Fruit fly (Drosophila melanogaster) whole organism, embryonic: Measurements from ENCODE around the gene mts.
"Not testable (repeated sequence)": the region's sequence is repeated elsewhere in the genome, so short reads cannot be mapped to it uniquely, and the experiment has no call there.

Source experiments
- Awh ChIP-seq: fragments of 200-800 bp; sonication (Bioruptor generic); IDR thresholded peaks from 2 replicates; pipeline ENCODE4, ENCODE4 v1.3.6; 2022; ENCODE audit warnings: missing biosample characterization, missing genetic modification characterization
- Bgb ChIP-seq: fragments of 200-800 bp; sonication (Bioruptor generic); IDR thresholded peaks from 2 replicates; pipeline ENCODE4 v1.3.6; 2022; ENCODE audit warnings: missing biosample characterization, missing genetic modification characterization; ENCODE audit not compliant: partially characterized antibody
- Blimp-1 ChIP-seq: fragments of 200-800 bp; sonication (Bioruptor generic); optimal IDR thresholded peaks from 3 replicates; lab custom pipeline; 2018; ENCODE audit warnings: missing biosample characterization, missing genetic modification characterization, mild to moderate bottlenecking, moderate library complexity, missing genetic modification reagents
- CG11456 ChIP-seq: fragments of 200-800 bp; sonication (Bioruptor generic); IDR thresholded peaks from 3 replicates; pipeline ENCODE4 v1.3.6; 2022; ENCODE audit warnings: missing biosample characterization, missing genetic modification characterization
- CG11504 ChIP-seq: fragments of 200-800 bp; sonication (Bioruptor generic); optimal IDR thresholded peaks from 3 replicates; lab custom pipeline; 2019; ENCODE audit warnings: missing biosample characterization, mild to moderate bottlenecking, missing genetic modification characterization, moderate library complexity
- CG13287 ChIP-seq: fragments of 200-800 bp; sonication (Bioruptor generic); IDR thresholded peaks from 2 replicates; pipeline ENCODE4 v1.3.6; 2022; ENCODE audit warnings: missing biosample characterization, missing genetic modification characterization; ENCODE audit not compliant: partially characterized antibody
- CG13894 ChIP-seq: fragments of 200-800 bp; sonication (Bioruptor generic); optimal IDR thresholded peaks from 3 replicates; lab custom pipeline; 2018; ENCODE audit warnings: missing biosample characterization, mild to moderate bottlenecking, missing genetic modification characterization, moderate library complexity
- CG1603 ChIP-seq: fragments of 200-800 bp; sonication (Bioruptor generic); optimal IDR thresholded peaks from 2 replicates; lab custom pipeline; 2019; ENCODE audit warnings: missing biosample characterization, mild to moderate bottlenecking, missing genetic modification characterization, moderate library complexity
- CG30403 ChIP-seq: fragments of 200-800 bp; sonication (Bioruptor generic); optimal IDR thresholded peaks from 3 replicates; lab custom pipeline; 2016; ENCODE audit warnings: missing biosample characterization, missing genetic modification characterization
- CG3163 ChIP-seq: fragments of 200-800 bp; sonication (Bioruptor generic); optimal IDR thresholded peaks from 3 replicates; lab custom pipeline; 2016; ENCODE audit warnings: missing biosample characterization, missing genetic modification characterization
- CG3847 ChIP-seq: fragments of 200-800 bp; sonication (Bioruptor generic); IDR thresholded peaks from 2 replicates; pipeline ENCODE4 v1.3.6; 2022; ENCODE audit warnings: missing biosample characterization, missing genetic modification characterization
- CG42726 ChIP-seq: fragments of 200-800 bp; sonication (Bioruptor generic); IDR thresholded peaks from 2 replicates; pipeline ENCODE4 v1.3.6; 2022; ENCODE audit warnings: missing biosample characterization, missing genetic modification characterization; ENCODE audit not compliant: partially characterized antibody
- CG6654 ChIP-seq: fragments of 200-800 bp; sonication (Bioruptor generic); optimal IDR thresholded peaks from 2 replicates; lab custom pipeline; 2017; ENCODE audit warnings: missing biosample characterization, mild to moderate bottlenecking, missing genetic modification characterization
- CG6791 ChIP-seq: fragments of 200-800 bp; sonication (Bioruptor generic); IDR thresholded peaks from 3 replicates; pipeline ENCODE4 v1.3.6; 2022; ENCODE audit warnings: missing biosample characterization, missing genetic modification characterization; ENCODE audit not compliant: partially characterized antibody
- CG6854 ChIP-seq: fragments of 200-800 bp; sonication (Bioruptor generic); optimal IDR thresholded peaks from 3 replicates; lab custom pipeline; 2017; ENCODE audit warnings: missing biosample characterization, mild to moderate bottlenecking, missing genetic modification characterization
- CG7839 ChIP-seq: fragments of 200-800 bp; sonication (Bioruptor generic); optimal IDR thresholded peaks from 3 replicates; lab custom pipeline; 2018; ENCODE audit warnings: missing biosample characterization, mild to moderate bottlenecking, missing genetic modification characterization, moderate library complexity
- CG9817 ChIP-seq: fragments of 200-800 bp; sonication (Bioruptor generic); optimal IDR thresholded peaks from 2 replicates; lab custom pipeline; 2018; ENCODE audit warnings: missing biosample characterization, mild to moderate bottlenecking, missing genetic modification characterization, moderate library complexity
- CG9932 ChIP-seq: fragments of 200-800 bp; sonication (Bioruptor generic); IDR thresholded peaks from 2 replicates; pipeline ENCODE4 v1.3.6; 2022; ENCODE audit warnings: missing biosample characterization, missing genetic modification characterization
- CoRest ChIP-seq: fragments of 200-800 bp; sonication (Bioruptor generic); optimal IDR thresholded peaks from 3 replicates; lab custom pipeline; 2018; ENCODE audit warnings: missing biosample characterization, mild to moderate bottlenecking, missing genetic modification characterization, moderate library complexity
- Deaf1 ChIP-seq: fragments of 200-800 bp; optimal IDR thresholded peaks from 3 replicates; lab custom pipeline; 2019; ENCODE audit warnings: missing biosample characterization, mild to moderate bottlenecking, missing genetic modification characterization, moderate library complexity
- Dek ChIP-seq: fragments of 200-800 bp; sonication (Bioruptor generic); optimal IDR thresholded peaks from 3 replicates; lab custom pipeline; 2019; ENCODE audit warnings: missing biosample characterization, mild to moderate bottlenecking, missing genetic modification characterization, moderate library complexity
- Dref ChIP-seq: fragments of 200-800 bp; sonication (Bioruptor generic); IDR thresholded peaks from 2 replicates; pipeline ENCODE4 v1.3.6; 2022; ENCODE audit warnings: missing biosample characterization, missing genetic modification characterization
- E2f2 ChIP-seq: fragments of 200-800 bp; sonication (Bioruptor generic); IDR thresholded peaks from 2 replicates; pipeline ENCODE4 v1.3.6; 2022; ENCODE audit warnings: missing biosample characterization, missing genetic modification characterization
- Ets65A ChIP-seq: fragments of 200-800 bp; sonication (Bioruptor generic); peaks from one replicate; lab custom pipeline; 2016; ENCODE audit warnings: missing biosample characterization, missing genetic modification characterization
- Ets97D ChIP-seq: fragments of 200-800 bp; sonication (Bioruptor generic); optimal IDR thresholded peaks from 3 replicates; lab custom pipeline; 2016; ENCODE audit warnings: missing biosample characterization, missing genetic modification characterization
- Gug ChIP-seq: fragments of 200-800 bp; sonication (Bioruptor generic); IDR thresholded peaks from 4 replicates; pipeline ENCODE4 v1.3.6; 2022; ENCODE audit warnings: missing biosample characterization, missing genetic modification characterization
- H2.0 ChIP-seq: fragments of 200-800 bp; sonication (Bioruptor generic); IDR thresholded peaks from 2 replicates; pipeline ENCODE4 v1.3.6; 2022; ENCODE audit warnings: missing biosample characterization, missing genetic modification characterization
- Hr51 ChIP-seq, 2 experiments: fragments of 200-800 bp; sonication (Bioruptor generic); optimal IDR thresholded peaks; 2 replicates in 1 of 2; 3 replicates in 1 of 2; lab custom pipeline; 2016 to 2018; ENCODE audit warnings: missing biosample characterization in 2 of 2, missing genetic modification characterization in 2 of 2, mild to moderate bottlenecking in 1 of 2, moderate library complexity in 1 of 2
- Lhr ChIP-seq: fragments of 200-800 bp; sonication (Bioruptor generic); optimal IDR thresholded peaks from 3 replicates; lab custom pipeline; 2017; ENCODE audit warnings: mild to moderate bottlenecking, missing biosample characterization, missing genetic modification reagents, missing genetic modification characterization
- NFAT ChIP-seq: fragments of 200-800 bp; sonication (Bioruptor generic); IDR thresholded peaks from 2 replicates; pipeline ENCODE4 v1.3.6; 2022; ENCODE audit warnings: missing biosample characterization, missing genetic modification characterization
- Opbp ChIP-seq: fragments of 200-800 bp; sonication (Bioruptor generic); IDR thresholded peaks from 3 replicates; pipeline ENCODE4 v1.3.6; 2022; ENCODE audit warnings: missing biosample characterization, missing genetic modification characterization; ENCODE audit not compliant: partially characterized antibody
- Xbp1 ChIP-seq: fragments of 200-800 bp; sonication (Bioruptor generic); optimal IDR thresholded peaks from 3 replicates; lab custom pipeline; 2016; ENCODE audit warnings: missing biosample characterization, mild to moderate bottlenecking, missing genetic modification characterization
- amos ChIP-seq: fragments of 200-800 bp; sonication (Bioruptor generic); IDR thresholded peaks from 2 replicates; pipeline ENCODE4 v1.3.6; 2022; ENCODE audit warnings: missing biosample characterization, missing genetic modification characterization; ENCODE audit not compliant: partially characterized antibody
- ato ChIP-seq: fragments of 200-800 bp; sonication (Bioruptor generic); IDR thresholded peaks from 2 replicates; pipeline ENCODE4 v1.3.6; 2022; ENCODE audit warnings: missing biosample characterization, missing genetic modification characterization; ENCODE audit not compliant: partially characterized antibody
- bbx ChIP-seq: fragments of 200-800 bp; sonication (Bioruptor generic); IDR thresholded peaks from 2 replicates; pipeline ENCODE4 v1.3.6; 2022; ENCODE audit warnings: missing biosample characterization, missing genetic modification characterization; ENCODE audit not compliant: partially characterized antibody
- chif ChIP-seq, 2 experiments: fragments of 200-800 bp; sonication (Bioruptor generic); optimal IDR thresholded peaks; 3 replicates each; lab custom pipeline; 2016; ENCODE audit warnings: missing biosample characterization in 2 of 2, missing genetic modification characterization in 2 of 2
- ci ChIP-seq: fragments of 200-800 bp; sonication (Bioruptor generic); IDR thresholded peaks from 3 replicates; pipeline ENCODE4 v1.3.6; 2022; ENCODE audit warnings: missing biosample characterization, missing genetic modification characterization
- dysf ChIP-seq: fragments of 200-800 bp; sonication (Bioruptor generic); IDR thresholded peaks from 3 replicates; pipeline ENCODE4 v1.3.6; 2022; ENCODE audit warnings: missing biosample characterization, missing genetic modification characterization
- nmo ChIP-seq: fragments of 200-800 bp; sonication (Bioruptor generic); optimal IDR thresholded peaks from 2 replicates; lab custom pipeline; 2018; ENCODE audit warnings: missing biosample characterization, mild to moderate bottlenecking, missing genetic modification characterization, moderate library complexity
- onecut ChIP-seq: fragments of 200-800 bp; sonication (Bioruptor generic); IDR thresholded peaks from 2 replicates; pipeline ENCODE4 v1.3.6; 2022; ENCODE audit warnings: missing biosample characterization, missing genetic modification characterization
- pan ChIP-seq, 4 experiments: fragments of >200 bp in 3 of 4; fragments of 200-800 bp in 1 of 4; sonication (Bioruptor generic) in 1 of 4; optimal IDR thresholded peaks in 3 of 4; IDR thresholded peaks in 1 of 4; 2 replicates each; pipeline versions ENCODE4 v1.3.6 to Lab custom; 2017 to 2022; ENCODE audit warnings: missing biosample characterization in 2 of 4, missing genetic modification characterization in 2 of 4, mixed read lengths in 1 of 4
- slbo ChIP-seq: fragments of 200-800 bp; sonication (Bioruptor generic); IDR thresholded peaks from 2 replicates; pipeline ENCODE4 v1.3.6; 2022; ENCODE audit warnings: missing biosample characterization, missing genetic modification characterization
- sob ChIP-seq: fragments of 200-800 bp; sonication (Bioruptor generic); IDR thresholded peaks from 2 replicates; pipeline ENCODE4 v1.3.6; 2022; ENCODE audit warnings: missing biosample characterization, missing genetic modification characterization
- ssp ChIP-seq: fragments of 200-800 bp; sonication (Bioruptor generic); IDR thresholded peaks from 2 replicates; pipeline ENCODE4 v1.3.6; 2022; ENCODE audit warnings: missing biosample characterization, missing genetic modification characterization
- tna ChIP-seq: fragments of 200-800 bp; sonication (Bioruptor generic); IDR thresholded peaks from 2 replicates; pipeline ENCODE4 v1.3.6; 2022; ENCODE audit warnings: missing biosample characterization, missing genetic modification characterization; ENCODE audit not compliant: partially characterized antibody

mts gene

DNA sequence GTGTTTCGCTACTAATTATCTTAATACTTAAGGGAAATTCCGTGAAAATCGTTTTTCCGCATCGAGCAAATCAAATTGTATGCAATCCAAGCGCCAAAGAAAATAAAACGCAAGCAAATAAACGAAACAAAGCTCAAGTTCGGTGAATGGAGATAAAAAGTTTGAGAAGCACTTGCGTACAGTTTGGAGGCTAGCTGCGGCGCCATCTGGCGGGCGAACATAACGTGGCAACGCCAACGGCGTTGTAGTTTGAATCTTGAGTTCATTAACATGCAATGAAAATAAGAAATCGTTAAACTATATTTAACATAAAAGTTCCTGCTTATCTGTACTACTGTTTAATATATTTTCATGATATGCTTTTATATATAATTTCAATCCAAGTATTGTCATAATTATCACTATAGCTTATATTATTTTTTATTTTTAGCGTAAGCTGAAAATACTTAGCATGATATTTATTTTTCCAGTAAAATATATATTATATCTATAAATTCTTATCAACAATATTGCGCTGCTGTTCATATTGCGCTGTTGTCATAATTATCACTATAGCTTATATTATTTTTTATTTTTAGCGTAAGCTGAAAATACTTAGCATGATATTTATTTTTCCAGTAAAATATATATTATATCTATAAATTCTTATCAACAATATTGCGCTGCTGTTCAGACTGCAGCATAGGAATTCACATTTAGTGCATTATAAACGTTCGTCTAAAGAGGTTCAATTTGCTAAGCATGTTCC, 29.1 kb downstream of the mts start, which contains the start of gene lectin-28C (continued):
- not testable (repeated sequence) for TF ChIP-seq pan (optimal IDR thresholded peaks at IDR 0.05; lab: Kevin White, UChicago)
- TF ChIP-seq pan (GFP tag; optimal IDR thresholded peaks at IDR 0.05 in 1 of 2, IDR thresholded peaks at IDR 0.05 in 1 of 2): peak in 1 of 2 experiments; percentile 45
- peak; percentile 88 for TF ChIP-seq CG6791 (GFP tag; lab: Robert Waterston, UW)
- peak; percentile 71 for TF ChIP-seq Bgb (GFP tag; lab: Robert Waterston, UW)
- TF ChIP-seq Xbp1 (GFP tag; lab: Kevin White, UChicago): peak; percentile 13
- TF ChIP-seq Ets97D (GFP tag; lab: Kevin White, UChicago): peak; percentile 36
- TF ChIP-seq CG9932: 0 out of 2 replicates have a peak, but pooled peaks have one; percentile 22
- TF ChIP-seq CoRest: peak; percentile 12
- peak; percentile 30 for TF ChIP-seq CG7839 (tag; lab: Kevin White, UChicago)
- TF ChIP-seq sob (GFP tag; lab: Robert Waterston, UW): peak; percentile 24; the same call in 1 of the 2 replicates
- 0 out of 2 replicates have a peak, but pooled peaks have one; percentile 20 for TF ChIP-seq Dref
- peak; percentile 8 for TF ChIP-seq CG9817 (tag; lab: Kevin White, UChicago)
- peak; percentile 26 for TF ChIP-seq nmo
- TF ChIP-seq bbx (GFP tag; lab: Robert Waterston, UW): peak; percentile 66
- 0 out of 3 replicates have a peak, but pooled peaks have one; percentile 20 for TF ChIP-seq ci (GFP tag; lab: Robert Waterston, UW)
- peak; percentile 44 for TF ChIP-seq CG11504
- peak; percentile 9; the same call in 1 of the 2 replicates for TF ChIP-seq onecut
- TF ChIP-seq chif (GFP tag; optimal IDR thresholded peaks at IDR 0.05; lab: Kevin White, UChicago): peak in 1 of 2 experiments; percentile 13
- 0 out of 2 replicates have a peak, but pooled peaks have one; percentile 10 for TF ChIP-seq Awh (GFP tag; lab: Robert Waterston, UW)
- peak; percentile 56 for TF ChIP-seq CG3847
- peak; percentile 82 for TF ChIP-seq Opbp
- TF ChIP-seq CG6654 (GFP tag; lab: Kevin White, UChicago): peak; percentile 100
- TF ChIP-seq Blimp-1: peak; percentile 1
- peak; percentile 2 for TF ChIP-seq Dek (tag; lab: Kevin White, UChicago)
- peak; percentile 72 for TF ChIP-seq CG42726 (GFP tag; lab: Robert Waterston, UW)
- TF ChIP-seq CG13894 (tag; lab: Kevin White, UChicago): peak; percentile 1
- peak; percentile 60; the same call in 1 of the 3 replicates for TF ChIP-seq CG11456 (GFP tag; lab: Robert Waterston, UW)
- TF ChIP-seq Gug (GFP tag; lab: Robert Waterston, UW): peak; percentile 44; the same call in 1 of the 4 replicates
- 0 out of 2 replicates have a peak, but pooled peaks have one; percentile 14 for TF ChIP-seq H2.0 (GFP tag; lab: Robert Waterston, UW)
- TF ChIP-seq CG13287 (GFP tag; lab: Robert Waterston, UW): peak; percentile 65
- peak; percentile 27 for TF ChIP-seq CG3163 (GFP tag; lab: Kevin White, UChicago)
- peak; percentile 39 for TF ChIP-seq Lhr (GFP tag; lab: Kevin White, UChicago)
- TF ChIP-seq tna (GFP tag; lab: Robert Waterston, UW): peak; percentile 32; the same call in 1 of the 2 replicates
- TF ChIP-seq Deaf1 (tag; lab: Kevin White, UChicago): peak; percentile 8
- TF ChIP-seq ato (GFP tag; lab: Robert Waterston, UW): peak; percentile 60; the same call in 1 of the 2 replicates
- TF ChIP-seq CG1603 (tag; lab: Kevin White, UChicago): peak; percentile 49
- TF ChIP-seq Hr51 (GFP tag; optimal IDR thresholded peaks at IDR 0.05; lab: Kevin White, UChicago): peak in 1 of 2 experiments; percentile 4
- TF ChIP-seq CG30403 (GFP tag; lab: Kevin White, UChicago): peak; percentile 4
- peak; percentile 68 for TF ChIP-seq E2f2 (GFP tag; lab: Robert Waterston, UW)
- peak; percentile 61 for TF ChIP-seq amos
- TF ChIP-seq slbo (GFP tag; lab: Robert Waterston, UW): 0 out of 2 replicates have a peak, but pooled peaks have one; percentile 32
- peak; percentile 93 for TF ChIP-seq Ets65A (GFP tag; lab: Kevin White, UChicago)
- TF ChIP-seq CG6854: peak; percentile 48
- peak; percentile 52; the same call in 1 of the 3 replicates for TF ChIP-seq dysf (GFP tag; lab: Robert Waterston, UW)
- 0 out of 2 replicates have a peak, but pooled peaks have one; percentile 5 for TF ChIP-seq NFAT (GFP tag; lab: Robert Waterston, UW)
- TF ChIP-seq ssp (GFP tag; lab: Robert Waterston, UW): 0 out of 2 replicates have a peak, but pooled peaks have one; percentile 7
